Worm (Caenorhabditis elegans) whole organism, early embryonic: ENCODE measurements around the gene tsp-1.

Experiments used
- B0310.2 ChIP-seq: sonication (generic microtip); optimal IDR thresholded peaks from 2 replicates; lab custom pipeline; 2016; ENCODE audit warnings: mild to moderate bottlenecking, missing genetic modification characterization, missing compliant biosample characterization
- aly-1 ChIP-seq: sonication (generic microtip); optimal IDR thresholded peaks from 2 replicates; lab custom pipeline; 2016; ENCODE audit warnings: missing genetic modification characterization, missing compliant biosample characterization
- ama-1 ChIP-seq: fragments of 150-350 bp; optimal IDR thresholded peaks from 2 replicates; lab custom pipeline; 2014
- ceh-36 ChIP-seq: sonication (generic microtip); optimal IDR thresholded peaks from 2 replicates; lab custom pipeline; 2016; ENCODE audit warnings: missing genetic modification characterization, inconsistent platforms, missing compliant biosample characterization
- ets-7 ChIP-seq: sonication (generic microtip); optimal IDR thresholded peaks from 2 replicates; lab custom pipeline; 2016; ENCODE audit warnings: missing genotype, missing genetic modification characterization, missing compliant biosample characterization
- flt-1 ChIP-seq: fragments of 200-800 bp; sonication (Bioruptor generic); IDR thresholded peaks from 2 replicates; pipeline ENCODE4 v1.3.6; 2022; ENCODE audit warnings: missing genetic modification characterization, missing compliant biosample characterization
- scrt-1 ChIP-seq: fragments of 200-800 bp; sonication (Bioruptor generic); IDR thresholded peaks from 2 replicates; pipeline ENCODE4 v1.3.6; 2022; ENCODE audit warnings: missing genetic modification characterization, missing compliant biosample characterization
- sea-1 ChIP-seq: fragments of 200-800 bp; sonication (Bioruptor generic); conservative IDR thresholded peaks from 2 replicates; pipeline ENCODE4 v1.3.6; 2022; ENCODE audit warnings: missing genetic modification characterization, missing compliant biosample characterization
- tra-4 ChIP-seq: sonication (generic microtip); optimal IDR thresholded peaks from 2 replicates; lab custom pipeline; 2017; ENCODE audit warnings: missing genetic modification characterization, missing compliant biosample characterization

- TF ChIP-seq sea-1 (GFP tag; lab: Robert Waterston, UW): no peak
- TF ChIP-seq flt-1 (GFP tag; lab: Robert Waterston, UW): no peak
- no peak for TF ChIP-seq scrt-1
- TF ChIP-seq ets-7 (tag; lab: Kevin White, UChicago): no peak
- no peak for TF ChIP-seq ama-1 (lab: Kevin White, UChicago)
- TF ChIP-seq aly-1 (tag; lab: Kevin White, UChicago): no peak
- TF ChIP-seq B0310.2 (tag; lab: Kevin White, UChicago): no peak
- TF ChIP-seq tra-4: no peak
- TF ChIP-seq ceh-36 (tag; lab: Kevin White, UChicago): no peak
Measured at ce11 chrIII:8245591-8245990, 6.4 kb upstream of the tsp-1 start, which contains the start of gene C02F5.3.
